Fruit fly (Drosophila melanogaster) whole organism, wandering third instar larva: Measurements from ENCODE around the gene ind.

Experiments used
- Abd-B ChIP-seq: fragments of >200 bp; optimal IDR thresholded peaks from 2 replicates; lab custom pipeline; 2017; ENCODE audit warnings: missing biosample characterization, missing genetic modification characterization
- CG32264 ChIP-seq: fragments of 200-800 bp; sonication (Bioruptor generic); optimal IDR thresholded peaks from 2 replicates; lab custom pipeline; 2016; ENCODE audit warnings: missing biosample characterization, missing genetic modification characterization
- CG9705 ChIP-seq: fragments of 200-800 bp; sonication (Bioruptor generic); optimal IDR thresholded peaks from 2 replicates; lab custom pipeline; 2018; ENCODE audit warnings: missing biosample characterization, mild to moderate bottlenecking, missing genetic modification characterization
- CrebA ChIP-seq: fragments of 200-800 bp; sonication (Bioruptor generic); optimal IDR thresholded peaks from 2 replicates; lab custom pipeline; 2016; ENCODE audit warnings: missing biosample characterization, mild to moderate bottlenecking, missing genetic modification characterization, borderline replicate concordance
- Dfd ChIP-seq: fragments of >200 bp; optimal IDR thresholded peaks from 2 replicates; lab custom pipeline; 2017; ENCODE audit warnings: missing biosample characterization, missing genetic modification characterization
- Dif ChIP-seq: fragments of 200-275, 200-300 bp; sonication (Bioruptor generic); optimal IDR thresholded peaks from 2 replicates; lab custom pipeline; 2018; ENCODE audit warnings: missing biosample characterization, missing genetic modification characterization; ENCODE audit not compliant: partially characterized antibody
- GATAd ChIP-seq: sonication (Bioruptor generic); optimal IDR thresholded peaks from 2 replicates; lab custom pipeline; 2016; ENCODE audit warnings: missing biosample characterization, missing genetic modification characterization
- HLH106 ChIP-seq: fragments of 200-800 bp; optimal IDR thresholded peaks from 3 replicates; lab custom pipeline; 2019; ENCODE audit warnings: missing biosample characterization, mild to moderate bottlenecking, missing genetic modification characterization, moderate library complexity
- Hnf4 ChIP-seq: fragments of 200-800 bp; sonication (Bioruptor generic); optimal IDR thresholded peaks from 2 replicates; lab custom pipeline; 2016; ENCODE audit warnings: missing biosample characterization, mild to moderate bottlenecking, missing genetic modification characterization
- Hr78 ChIP-seq: fragments of >200 bp; optimal IDR thresholded peaks from 2 replicates; lab custom pipeline; 2017; ENCODE audit warnings: missing biosample characterization, missing genetic modification characterization
- Hr83 ChIP-seq: fragments of 200-300 bp; sonication (Bioruptor generic); optimal IDR thresholded peaks from 2 replicates; lab custom pipeline; 2016; ENCODE audit warnings: missing biosample characterization, mild to moderate bottlenecking, missing genetic modification characterization, moderate library complexity; ENCODE audit not compliant: poor library complexity, severe bottlenecking
- Mio ChIP-seq: sonication (Bioruptor generic); optimal IDR thresholded peaks from 2 replicates; lab custom pipeline; 2016; ENCODE audit warnings: missing biosample characterization, missing genetic modification characterization
- Myc ChIP-seq: fragments of >200 bp; optimal IDR thresholded peaks from 2 replicates; lab custom pipeline; 2017
- OdsH ChIP-seq: fragments of 200-800 bp; sonication (Bioruptor generic); optimal IDR thresholded peaks from 2 replicates; lab custom pipeline; 2016; ENCODE audit warnings: missing biosample characterization, mild to moderate bottlenecking, missing genetic modification characterization
- Sp1 ChIP-seq: fragments of 200-800 bp; sonication (Bioruptor generic); optimal IDR thresholded peaks from 3 replicates; lab custom pipeline; 2019; ENCODE audit warnings: missing biosample characterization, mild to moderate bottlenecking, missing genetic modification characterization, moderate library complexity
- Vsx2 ChIP-seq: fragments of 200-300, 225-300 bp; sonication (Bioruptor generic); optimal IDR thresholded peaks from 2 replicates; lab custom pipeline; 2018; ENCODE audit warnings: missing biosample characterization, missing genetic modification characterization; ENCODE audit not compliant: partially characterized antibody
- br ChIP-seq: fragments of 200-800 bp; sonication (Bioruptor generic); optimal IDR thresholded peaks from 2 replicates; lab custom pipeline; 2016; ENCODE audit warnings: missing biosample characterization, missing genetic modification characterization
- brk ChIP-seq: fragments of 200-800 bp; sonication (Bioruptor generic); optimal IDR thresholded peaks from 2 replicates; lab custom pipeline; 2016; ENCODE audit warnings: missing biosample characterization, mild to moderate bottlenecking, missing genetic modification characterization
- dl ChIP-seq, 2 experiments: fragments of 175-275, 200-275 bp in 1 of 2; fragments of 200-275 bp in 1 of 2; sonication (Bioruptor generic); optimal IDR thresholded peaks; lab custom pipeline; 2018; ENCODE audit warnings: mild to moderate bottlenecking in 2 of 2, missing biosample characterization in 2 of 2, missing genetic modification characterization in 2 of 2, moderate library complexity in 2 of 2; ENCODE audit not compliant: partially characterized antibody in 2 of 2, insufficient read depth in 1 of 2
- dmrt93B ChIP-seq: fragments of 200-800 bp; sonication (Bioruptor generic); optimal IDR thresholded peaks from 2 replicates; lab custom pipeline; 2018; ENCODE audit warnings: missing biosample characterization, mild to moderate bottlenecking, missing genetic modification characterization
- dsf ChIP-seq: sonication (Bioruptor generic); optimal IDR thresholded peaks from 2 replicates; lab custom pipeline; 2016; ENCODE audit warnings: missing biosample characterization, missing genetic modification characterization, borderline replicate concordance
- ey ChIP-seq: fragments of 200-800 bp; sonication (Bioruptor generic); optimal IDR thresholded peaks from 2 replicates; lab custom pipeline; 2016; ENCODE audit warnings: missing biosample characterization, missing genetic modification characterization
- foxo ChIP-seq, 2 experiments: fragments of 200-800 bp; sonication (Bioruptor generic); optimal IDR thresholded peaks; 2 replicates in 1 of 2; 3 replicates in 1 of 2; lab custom pipeline; 2016 to 2017; ENCODE audit warnings: missing biosample characterization in 2 of 2, missing genetic modification characterization in 2 of 2
- fru ChIP-seq: fragments of 200-800 bp; sonication (Bioruptor generic); optimal IDR thresholded peaks from 3 replicates; lab custom pipeline; 2016; ENCODE audit warnings: missing biosample characterization, mild to moderate bottlenecking, missing genetic modification characterization
- h ChIP-seq: fragments of 200-800 bp; sonication (Bioruptor generic); optimal IDR thresholded peaks from 3 replicates; lab custom pipeline; 2016; ENCODE audit warnings: missing biosample characterization, mild to moderate bottlenecking, missing genetic modification characterization
- jim ChIP-seq: fragments of 175-275, 200-325 bp; sonication (Bioruptor generic); optimal IDR thresholded peaks from 2 replicates; lab custom pipeline; 2016; ENCODE audit warnings: missing biosample characterization, mild to moderate bottlenecking, missing genetic modification characterization
- lola ChIP-seq: fragments of >200 bp; optimal IDR thresholded peaks from 2 replicates; lab custom pipeline; 2017; ENCODE audit warnings: missing biosample characterization, missing genetic modification characterization
- pan ChIP-seq: fragments of >200 bp; optimal IDR thresholded peaks from 2 replicates; lab custom pipeline; 2017
- psq ChIP-seq: fragments of 200-800 bp; sonication (Bioruptor generic); optimal IDR thresholded peaks from 3 replicates; lab custom pipeline; 2017; ENCODE audit warnings: missing biosample characterization, mild to moderate bottlenecking, missing genetic modification characterization, moderate library complexity
- rgr ChIP-seq: fragments of 200-800 bp; sonication (Bioruptor generic); optimal IDR thresholded peaks from 3 replicates; lab custom pipeline; 2016; ENCODE audit warnings: missing biosample characterization, mild to moderate bottlenecking, missing genetic modification characterization
- sage ChIP-seq: fragments of 200-800 bp; sonication (Bioruptor generic); optimal IDR thresholded peaks from 2 replicates; lab custom pipeline; 2016; ENCODE audit warnings: missing biosample characterization, mild to moderate bottlenecking, missing genetic modification characterization
- sv ChIP-seq: fragments of 200-800 bp; sonication (Bioruptor generic); optimal IDR thresholded peaks from 3 replicates; lab custom pipeline; 2016; ENCODE audit warnings: missing biosample characterization, missing genetic modification characterization
- tai ChIP-seq: sonication (Bioruptor generic); optimal IDR thresholded peaks from 2 replicates; lab custom pipeline; 2016; ENCODE audit warnings: missing biosample characterization, missing genetic modification characterization
- usp ChIP-seq: fragments of >200 bp; optimal IDR thresholded peaks from 2 replicates; lab custom pipeline; 2017; ENCODE audit warnings: missing biosample characterization, missing genetic modification characterization
- woc ChIP-seq: sonication (Bioruptor generic); optimal IDR thresholded peaks from 2 replicates; lab custom pipeline; 2016; ENCODE audit warnings: missing biosample characterization, mild to moderate bottlenecking, missing genetic modification characterization

Gene ind

dm6 chr3L:15034061-15034713 is 9.5 kb downstream of the ind start:
- TF ChIP-seq foxo (GFP tag; optimal IDR thresholded peaks at IDR 0.05; lab: Kevin White, UChicago) (peak in 1 of 2 experiments; percentile 0), Mio (GFP tag; lab: Kevin White, UChicago) (no peak), HLH106 (tag; lab: Kevin White, UChicago) (peak; percentile 19)

dm6 chr3L:15031773-15032172 is 12.0 kb downstream of the ind start:
- TF ChIP-seq CG32264 (GFP tag; lab: Kevin White, UChicago) (no peak), sv (GFP tag; lab: Kevin White, UChicago) (no peak), Abd-B (no peak), Hr83 (no peak), dl (GFP tag; optimal IDR thresholded peaks at IDR 0.05; lab: Kevin White, UChicago; ENCODE audit: insufficient read depth in 1 of 2, partially characterized antibody in 2 of 2) (no peak), Vsx2 (no peak), Dfd (GFP tag; lab: Kevin White, UChicago) (peak; percentile 3)

dm6 chr3L:15023192-15023591 is 20.5 kb downstream of the ind start, which contains the start of gene CG32148:
TSS of gene CG32148 (plus strand) at chr3L:15023492.
- no peak for TF ChIP-seq fru (GFP tag; lab: Kevin White, UChicago)
- TF ChIP-seq Abd-B: no peak
- TF ChIP-seq h (GFP tag; lab: Kevin White, UChicago): no peak
- no peak for TF ChIP-seq Hr83
- TF ChIP-seq pan (lab: Kevin White, UChicago): no peak
- TF ChIP-seq jim (GFP tag; lab: Kevin White, UChicago): no peak
- TF ChIP-seq Hnf4: no peak
- no peak for TF ChIP-seq Sp1
- TF ChIP-seq Dif (GFP tag; lab: Kevin White, UChicago): no peak
- no peak for TF ChIP-seq GATAd (GFP tag; lab: Kevin White, UChicago)
- no peak for TF ChIP-seq brk
- TF ChIP-seq tai: no peak
- no peak for TF ChIP-seq br (GFP tag; lab: Kevin White, UChicago)
- TF ChIP-seq woc: no peak
- TF ChIP-seq ey (GFP tag; lab: Kevin White, UChicago): no peak
- no peak for TF ChIP-seq sv (GFP tag; lab: Kevin White, UChicago)
- TF ChIP-seq Mio (GFP tag; lab: Kevin White, UChicago): no peak
- TF ChIP-seq foxo (GFP tag; optimal IDR thresholded peaks at IDR 0.05; lab: Kevin White, UChicago): no peak

- no peak for TF ChIP-seq lola
- TF ChIP-seq GATAd (GFP tag; lab: Kevin White, UChicago): no peak
- no peak for TF ChIP-seq Mio (GFP tag; lab: Kevin White, UChicago)
- no peak for TF ChIP-seq HLH106 (tag; lab: Kevin White, UChicago)
- TF ChIP-seq br (GFP tag; lab: Kevin White, UChicago): no peak
- no peak for TF ChIP-seq Hnf4
- no peak for TF ChIP-seq sv (GFP tag; lab: Kevin White, UChicago)
- no peak for TF ChIP-seq usp (GFP tag; lab: Kevin White, UChicago)
- TF ChIP-seq CG32264 (GFP tag; lab: Kevin White, UChicago): no peak
- TF ChIP-seq OdsH: no peak
- TF ChIP-seq dsf (GFP tag; lab: Kevin White, UChicago): no peak
- no peak for TF ChIP-seq brk
- TF ChIP-seq Abd-B: no peak
- no peak for TF ChIP-seq tai
- TF ChIP-seq foxo (GFP tag; optimal IDR thresholded peaks at IDR 0.05; lab: Kevin White, UChicago): no peak
- no peak for TF ChIP-seq Sp1
- no peak for TF ChIP-seq ey (GFP tag; lab: Kevin White, UChicago)
- TF ChIP-seq CrebA (GFP tag; lab: Kevin White, UChicago): no peak
- TF ChIP-seq dmrt93B (GFP tag; lab: Kevin White, UChicago): no peak
Measured at dm6 chr3L:15021008-15021407, 22.7 kb downstream of the ind start.

dm6 chr3L:15013957-15014692 is 29.6 kb downstream of the ind start, which contains the start of gene Reck:
TSS of gene Reck (minus strand) at chr3L:15014062.
- TF ChIP-seq rgr (GFP tag; lab: Kevin White, UChicago) (peak; percentile 83), psq (GFP tag; lab: Kevin White, UChicago) (peak; percentile 43), usp (GFP tag; lab: Kevin White, UChicago) (no peak), CG9705 (GFP tag; lab: Kevin White, UChicago) (peak; percentile 26), Vsx2 (no peak), dl (GFP tag; optimal IDR thresholded peaks at IDR 0.05; lab: Kevin White, UChicago; ENCODE audit: insufficient read depth in 1 of 2, partially characterized antibody in 2 of 2) (no peak), Mio (GFP tag; lab: Kevin White, UChicago) (no peak), Hr78 (GFP tag; lab: Kevin White, UChicago) (no peak), foxo (GFP tag; optimal IDR thresholded peaks at IDR 0.05; lab: Kevin White, UChicago) (peak in 1 of 2 experiments; percentile 74), sv (GFP tag; lab: Kevin White, UChicago) (peak; percentile 73), jim (GFP tag; lab: Kevin White, UChicago) (no peak), Dif (GFP tag; lab: Kevin White, UChicago) (no peak), woc (no peak), HLH106 (tag; lab: Kevin White, UChicago) (peak; percentile 55), dmrt93B (GFP tag; lab: Kevin White, UChicago) (no peak), Abd-B (no peak), sage (peak; percentile 71), OdsH (peak; percentile 75), Dfd (GFP tag; lab: Kevin White, UChicago) (peak; percentile 20), GATAd (GFP tag; lab: Kevin White, UChicago) (no peak), Hr83 (peak; percentile 55), Myc (lab: Kevin White, UChicago) (peak; percentile 78), fru (GFP tag; lab: Kevin White, UChicago) (peak; percentile 65), dsf (GFP tag; lab: Kevin White, UChicago) (peak; percentile 21), pan (lab: Kevin White, UChicago) (no peak)
